Fruit fly (Drosophila melanogaster): ENCODE measurements around the gene Teh3.

Gene Teh3

dm6 chr3L:4135857-4136256 lies 48.6 kb downstream of the Teh3 start, which contains the start of gene RfC4:
Gene RfC4, minus strand, starts transcription at chr3L:4136038.
- TF ChIP-seq dl (GFP tag; optimal IDR thresholded peaks at IDR 0.05; ENCODE audit: insufficient read depth in 1 of 2, partially characterized antibody in 2 of 2): no peak
- no peak for TF ChIP-seq tai (GFP tag; optimal IDR thresholded peaks at IDR 0.05)
- TF ChIP-seq usp (GFP tag; optimal IDR thresholded peaks at IDR 0.05): no peak
- no peak for TF ChIP-seq Mio (GFP tag; optimal IDR thresholded peaks at IDR 0.05)

dm6 chr3L:4133724-4134678 lies 50.5 kb downstream of the Teh3 start, which contains the start of gene ens:
Gene ens, minus strand, starts transcription at chr3L:4134550.
- TF ChIP-seq Dif (GFP tag; optimal IDR thresholded peaks at IDR 0.05; ENCODE audit: partially characterized antibody) (peak; percentile 33), psq (GFP tag; optimal IDR thresholded peaks at IDR 0.05) (peak; percentile 88), usp (GFP tag; optimal IDR thresholded peaks at IDR 0.05) (no peak)

Measured in whole organism, wandering third instar larva.